Worm (Caenorhabditis elegans) whole organism, L2 larva: ENCODE data around the gene srh-251.
A peak's percentile ranks its signal among the peaks of the same experiment; 100 is the strongest.

Experiments
- C34F6.9 ChIP-seq: fragments of 150-350 bp; optimal IDR thresholded peaks from 2 replicates; lab custom pipeline; 2014; ENCODE audit warnings: missing biosample characterization, missing genetic modification characterization
- F13H6.1 ChIP-seq: sonication (generic microtip); optimal IDR thresholded peaks from 2 replicates; lab custom pipeline; 2016; ENCODE audit warnings: missing genetic modification characterization, missing compliant biosample characterization
- R02D3.7 ChIP-seq: fragments of 150-350 bp; optimal IDR thresholded peaks from 2 replicates; lab custom pipeline; 2014; ENCODE audit warnings: missing biosample characterization, missing genetic modification characterization
- Y55F3AM.14 ChIP-seq: fragments of 200-800 bp; sonication (Bioruptor generic); optimal IDR thresholded peaks from 2 replicates; lab custom pipeline; 2018; ENCODE audit warnings: mild to moderate bottlenecking, missing genetic modification characterization, missing compliant biosample characterization
- alr-1 ChIP-seq: fragments of 150-350 bp; optimal IDR thresholded peaks from 2 replicates; lab custom pipeline; 2014; ENCODE audit warnings: missing biosample characterization, missing genetic modification characterization
- aly-2 ChIP-seq: fragments of 150-350 bp; optimal IDR thresholded peaks from 2 replicates; lab custom pipeline; 2014; ENCODE audit warnings: missing biosample characterization, missing genetic modification characterization
- ama-1 ChIP-seq: fragments of 150-350 bp; optimal IDR thresholded peaks from 2 replicates; lab custom pipeline; 2018; ENCODE audit warnings: inconsistent platforms
- blmp-1 ChIP-seq: sonication (generic microtip); optimal IDR thresholded peaks from 2 replicates; lab custom pipeline; 2017; ENCODE audit warnings: missing genetic modification characterization, mild to moderate bottlenecking, missing compliant biosample characterization, antibody characterized with exemption, moderate library complexity; ENCODE audit not compliant: insufficient read depth
- ceh-82 ChIP-seq: fragments of 150-350 bp; optimal IDR thresholded peaks from 2 replicates; lab custom pipeline; 2014; ENCODE audit warnings: missing biosample characterization, missing genetic modification characterization
- crh-2 ChIP-seq: sonication (generic microtip); optimal IDR thresholded peaks from 2 replicates; lab custom pipeline; 2017; ENCODE audit warnings: missing biosample characterization, missing genetic modification characterization
- dmd-4 ChIP-seq: sonication (generic microtip); optimal IDR thresholded peaks from 2 replicates; lab custom pipeline; 2017; ENCODE audit warnings: missing biosample characterization, missing genetic modification characterization
- egl-27 ChIP-seq: sonication (generic microtip); optimal IDR thresholded peaks from 3 replicates; lab custom pipeline; 2017; ENCODE audit warnings: missing biosample characterization, missing genetic modification reagents, missing genetic modification characterization
- elt-3 ChIP-seq: sonication (generic microtip); optimal IDR thresholded peaks from 2 replicates; lab custom pipeline; 2017; ENCODE audit warnings: missing biosample characterization, missing genetic modification characterization
- fos-1 ChIP-seq: fragments of 150-350 bp; optimal IDR thresholded peaks from 2 replicates; lab custom pipeline; 2014; ENCODE audit warnings: missing biosample characterization, missing genetic modification characterization
- gmeb-1 ChIP-seq: fragments of 150-350 bp; optimal IDR thresholded peaks from 2 replicates; lab custom pipeline; 2014; ENCODE audit warnings: missing biosample characterization, missing genetic modification characterization
- lin-11 ChIP-seq: fragments of 150-350 bp; sonication (generic microtip); optimal IDR thresholded peaks from 2 replicates; lab custom pipeline; 2014; ENCODE audit warnings: missing biosample characterization, missing genetic modification characterization, inconsistent platforms, mixed read lengths
- lin-13 ChIP-seq: fragments of 150-350 bp; optimal IDR thresholded peaks from 2 replicates; lab custom pipeline; 2014; ENCODE audit warnings: missing biosample characterization, missing genetic modification reagents, missing genetic modification characterization
- lsy-2 ChIP-seq, 2 experiments: fragments of 150-350 bp in 1 of 2; sonication (generic microtip) in 1 of 2; optimal IDR thresholded peaks; 2 replicates each; lab custom pipeline; 2014 to 2017; ENCODE audit warnings: missing biosample characterization in 2 of 2, missing genetic modification characterization in 2 of 2
- mab-5 ChIP-seq: fragments of 150-350 bp; optimal IDR thresholded peaks from 2 replicates; lab custom pipeline; 2014; ENCODE audit warnings: missing biosample characterization, missing genetic modification characterization
- mbf-1 ChIP-seq: sonication (generic microtip); optimal IDR thresholded peaks from 2 replicates; lab custom pipeline; 2017; ENCODE audit warnings: missing biosample characterization, missing genetic modification characterization
- mdl-1 ChIP-seq, 2 experiments: fragments of 150-350 bp in 1 of 2; sonication (generic microtip) in 1 of 2; optimal IDR thresholded peaks; 2 replicates each; lab custom pipeline; 2017; ENCODE audit warnings: missing biosample characterization in 2 of 2, missing genetic modification characterization in 2 of 2
- nhr-10 ChIP-seq: sonication (generic microtip); optimal IDR thresholded peaks from 2 replicates; lab custom pipeline; 2017; ENCODE audit warnings: missing biosample characterization, missing genetic modification characterization
- nhr-11 ChIP-seq: fragments of 150-350 bp; optimal IDR thresholded peaks from 2 replicates; lab custom pipeline; 2014; ENCODE audit warnings: missing biosample characterization, missing genetic modification characterization
- nhr-12 ChIP-seq: fragments of 150-350 bp; optimal IDR thresholded peaks from 2 replicates; lab custom pipeline; 2014; ENCODE audit warnings: missing biosample characterization, missing genetic modification characterization
- nhr-129 ChIP-seq: fragments of 150-350 bp; optimal IDR thresholded peaks from 2 replicates; lab custom pipeline; 2014; ENCODE audit warnings: missing biosample characterization, missing genetic modification characterization
- nhr-23 ChIP-seq: fragments of 150-350 bp; optimal IDR thresholded peaks from 2 replicates; lab custom pipeline; 2014; ENCODE audit warnings: missing biosample characterization, missing genetic modification reagents, missing genetic modification characterization
- nhr-237 ChIP-seq: fragments of 150-350 bp; optimal IDR thresholded peaks from 2 replicates; lab custom pipeline; 2014; ENCODE audit warnings: missing biosample characterization, missing genetic modification characterization
- nhr-25 ChIP-seq: fragments of 150-350 bp; sonication (generic microtip); optimal IDR thresholded peaks from 3 replicates; lab custom pipeline; 2014; ENCODE audit warnings: missing biosample characterization, missing genetic modification characterization
- nhr-6 ChIP-seq: fragments of 150-350 bp; optimal IDR thresholded peaks from 2 replicates; lab custom pipeline; 2014; ENCODE audit warnings: missing biosample characterization, missing genetic modification characterization
- nhr-77 ChIP-seq: fragments of 150-350 bp; optimal IDR thresholded peaks from 2 replicates; lab custom pipeline; 2014; ENCODE audit warnings: missing biosample characterization, missing genetic modification characterization
- peb-1 ChIP-seq: fragments of 150-350 bp; optimal IDR thresholded peaks from 2 replicates; lab custom pipeline; 2014; ENCODE audit warnings: missing biosample characterization, missing genetic modification characterization
- sma-3 ChIP-seq: sonication (generic microtip); optimal IDR thresholded peaks from 2 replicates; lab custom pipeline; 2016; ENCODE audit warnings: missing genetic modification reagents, missing genetic modification characterization, missing compliant biosample characterization
- sma-9 ChIP-seq, 2 experiments: fragments of 150-350 bp in 1 of 2; sonication (generic microtip) in 1 of 2; optimal IDR thresholded peaks; 2 replicates each; lab custom pipeline; 2014 to 2016; ENCODE audit warnings: missing genetic modification characterization in 2 of 2, mild to moderate bottlenecking in 1 of 2, missing biosample characterization in 1 of 2, missing compliant biosample characterization in 1 of 2, missing genetic modification reagents in 1 of 2, moderate library complexity in 1 of 2
- snpc-4 ChIP-seq: fragments of 150-350 bp; optimal IDR thresholded peaks from 2 replicates; lab custom pipeline; 2014; ENCODE audit warnings: missing biosample characterization, missing genetic modification characterization
- unc-39 ChIP-seq: fragments of 150-350 bp; optimal IDR thresholded peaks from 2 replicates; lab custom pipeline; 2014; ENCODE audit warnings: missing biosample characterization, missing genetic modification characterization
- unc-55 ChIP-seq: fragments of 150-350 bp; sonication (generic microtip); optimal IDR thresholded peaks from 3 replicates; lab custom pipeline; 2014; ENCODE audit warnings: missing biosample characterization, missing genetic modification reagents, missing genetic modification characterization
- unc-62 ChIP-seq: fragments of 150-350 bp; optimal IDR thresholded peaks from 2 replicates; lab custom pipeline; 2014; ENCODE audit warnings: missing biosample characterization, missing genetic modification reagents, missing genetic modification characterization
- zag-1 ChIP-seq: fragments of 150-350 bp; optimal IDR thresholded peaks from 2 replicates; lab custom pipeline; 2014; ENCODE audit warnings: missing biosample characterization, missing genetic modification characterization
- ztf-1 ChIP-seq: fragments of 200-800 bp; sonication (Bioruptor generic); conservative IDR thresholded peaks from 2 replicates; pipeline ENCODE4 v1.3.6; 2022; ENCODE audit warnings: missing genetic modification characterization, missing compliant biosample characterization
- ztf-11 ChIP-seq: sonication (generic microtip); optimal IDR thresholded peaks from 2 replicates; lab custom pipeline; 2017; ENCODE audit warnings: missing biosample characterization, missing genetic modification characterization
- ztf-4 ChIP-seq: fragments of 150-350 bp; optimal IDR thresholded peaks from 2 replicates; lab custom pipeline; 2014; ENCODE audit warnings: missing biosample characterization, missing genetic modification characterization

srh-251 gene

ce11 chrV:15379817-15380216 lies at the start of gene srh-251:
Gene srh-251 (minus strand): TSS chrV:15379917.
- TF ChIP-seq lsy-2 (tag; optimal IDR thresholded peaks at IDR 0.05; lab: Kevin White, UChicago) = no peak
- no peak for TF ChIP-seq crh-2 (tag; lab: Kevin White, UChicago)
- no peak for TF ChIP-seq nhr-12 (tag; lab: Kevin White, UChicago)
- TF ChIP-seq unc-55 = no peak
- TF ChIP-seq unc-62 (GFP tag; lab: Kevin White, UChicago) = no peak
- TF ChIP-seq nhr-23 (tag; lab: Kevin White, UChicago) = no peak
- no peak for TF ChIP-seq C34F6.9
- no peak for TF ChIP-seq fos-1 (tag; lab: Kevin White, UChicago)
- no peak for TF ChIP-seq gmeb-1
- TF ChIP-seq aly-2 (tag; lab: Kevin White, UChicago) = no peak
- no peak for TF ChIP-seq Y55F3AM.14
- TF ChIP-seq lin-13 = no peak
- no peak for TF ChIP-seq ztf-11 (tag; lab: Kevin White, UChicago)
- TF ChIP-seq nhr-237 = no peak
- no peak for TF ChIP-seq nhr-6 (tag; lab: Kevin White, UChicago)
- no peak for TF ChIP-seq blmp-1 (tag; lab: Kevin White, UChicago)
- TF ChIP-seq ceh-82 (tag; lab: Kevin White, UChicago) = no peak
- no peak for TF ChIP-seq nhr-77

- TF ChIP-seq sma-3 (GFP tag; lab: Kevin White, UChicago) (no peak), mab-5 (tag; lab: Kevin White, UChicago) (no peak), nhr-6 (tag; lab: Kevin White, UChicago) (no peak), R02D3.7 (tag; lab: Kevin White, UChicago) (no peak), unc-39 (tag; lab: Kevin White, UChicago) (no peak), aly-2 (tag; lab: Kevin White, UChicago) (no peak), ztf-4 (tag; lab: Kevin White, UChicago) (no peak), blmp-1 (tag; lab: Kevin White, UChicago) (no peak), nhr-10 (tag; lab: Kevin White, UChicago) (no peak), nhr-237 (no peak), lin-11 (no peak), mdl-1 (tag; optimal IDR thresholded peaks at IDR 0.05; lab: Kevin White, UChicago) (no peak), F13H6.1 (no peak), alr-1 (tag; lab: Kevin White, UChicago) (no peak), nhr-12 (tag; lab: Kevin White, UChicago) (no peak), ama-1 (lab: Kevin White, UChicago) (no peak), fos-1 (tag; lab: Kevin White, UChicago) (no peak), sma-9 (GFP tag; optimal IDR thresholded peaks at IDR 0.05; lab: Kevin White, UChicago) (no peak), sma-9 (tag; optimal IDR thresholded peaks at IDR 0.05; lab: Kevin White, UChicago) (no peak), elt-3 (tag; lab: Kevin White, UChicago) (no peak)
- TF ChIP-seq, all 48 proteins: peak for 0
These were observed 47.2 kb upstream of the srh-251 start, which contains the start of gene fbxa-209 for ce11 chrV:15426944-15427343. Gene fbxa-209 (minus strand): TSS chrV:15427044.

- TF ChIP-seq fos-1 (tag; lab: Kevin White, UChicago) (peak; percentile 48), egl-27 (tag; lab: Kevin White, UChicago) (no peak), nhr-10 (tag; lab: Kevin White, UChicago) (no peak), nhr-129 (no peak), F13H6.1 (no peak)
These were observed 45.8 kb upstream of the srh-251 start, which contains the start of gene Y36E3A.2 for ce11 chrV:15425368-15426091. Gene Y36E3A.2 (plus strand): TSS chrV:15426041.

- TF ChIP-seq zag-1 (tag; lab: Kevin White, UChicago) = no peak
- TF ChIP-seq Y55F3AM.14 = no peak
- no peak for TF ChIP-seq ztf-11 (tag; lab: Kevin White, UChicago)
- no peak for TF ChIP-seq dmd-4 (tag; lab: Kevin White, UChicago)
- TF ChIP-seq elt-3 (tag; lab: Kevin White, UChicago) = no peak
- TF ChIP-seq nhr-23 (tag; lab: Kevin White, UChicago) = no peak
- TF ChIP-seq nhr-237 = no peak
- TF ChIP-seq ceh-82 (tag; lab: Kevin White, UChicago) = no peak
- no peak for TF ChIP-seq peb-1
- TF ChIP-seq nhr-25 (tag; lab: Kevin White, UChicago) = no peak
- no peak for TF ChIP-seq snpc-4 (tag; lab: Kevin White, UChicago)
- TF ChIP-seq lin-11 = no peak
- no peak for TF ChIP-seq ztf-1 (GFP tag; lab: Robert Waterston, UW)
- no peak for TF ChIP-seq ama-1 (lab: Kevin White, UChicago)
- no peak for TF ChIP-seq mbf-1 (tag; lab: Kevin White, UChicago)
- no peak for TF ChIP-seq nhr-11
These were observed 43.9 kb upstream of the srh-251 start, which contains the start of gene fbxa-104 for ce11 chrV:15423601-15424000. Gene fbxa-104 (minus strand): TSS chrV:15423683.
